Fruit fly (Drosophila melanogaster): ENCODE results near the gene CG14369.

The CG14369 gene

dm6 chr3R:13553875-13554399 lies 38.5 kb downstream of the CG14369 start:
- 0 out of 3 replicates have a peak, but pooled peaks have one; percentile 10 for TF ChIP-seq CG6791 (GFP tag; IDR thresholded peaks at IDR 0.05; ENCODE audit: partially characterized antibody)
- TF ChIP-seq Dll (GFP tag; IDR thresholded peaks at IDR 0.05; ENCODE audit: partially characterized antibody), result 0 out of 4 replicates have a peak, but pooled peaks have one; percentile 42
- no peak for TF ChIP-seq CG4360 (GFP tag; IDR thresholded peaks at IDR 0.05)
- TF ChIP-seq twi (tag; optimal IDR thresholded peaks at IDR 0.05), result peak; percentile 37
- TF ChIP-seq CG2678 (tag; optimal IDR thresholded peaks at IDR 0.05), result no peak
- TF ChIP-seq crol (GFP tag; IDR thresholded peaks at IDR 0.05), result peak; percentile 49
- TF ChIP-seq unc-4 (GFP tag; IDR thresholded peaks at IDR 0.05; ENCODE audit: partially characterized antibody), result no peak
- peak; percentile 85 for TF ChIP-seq CG3163 (GFP tag; optimal IDR thresholded peaks at IDR 0.05)
- peak in 1 of 2 experiments; percentile 78 for TF ChIP-seq Hr78 (GFP tag; optimal IDR thresholded peaks at IDR 0.05)
- peak; percentile 36 for TF ChIP-seq sens (GFP tag)
- TF ChIP-seq CG16863 (GFP tag; optimal IDR thresholded peaks at IDR 0.05), result no peak
- no peak for TF ChIP-seq knrl (GFP tag; IDR thresholded peaks at IDR 0.05; ENCODE audit: partially characterized antibody)
- TF ChIP-seq Stat92E (GFP tag; optimal IDR thresholded peaks at IDR 0.05), result no peak
- peak; percentile 100 for TF ChIP-seq CG10431 (GFP tag; optimal IDR thresholded peaks at IDR 0.05)
- TF ChIP-seq CG3847 (GFP tag; IDR thresholded peaks at IDR 0.05), result no peak
- TF ChIP-seq E2f1 (GFP tag; IDR thresholded peaks at IDR 0.05), result peak; percentile 29; the same call in 1 of the 2 replicates
- TF ChIP-seq ci (GFP tag; IDR thresholded peaks at IDR 0.05), result no peak
- TF ChIP-seq scrt (GFP tag; optimal IDR thresholded peaks at IDR 0.05), result no peak
- TF ChIP-seq CG6765 (GFP tag; optimal IDR thresholded peaks at IDR 0.05), result no peak
- no peak for TF ChIP-seq fru (optimal IDR thresholded peaks at IDR 0.05)
- TF ChIP-seq Trl (optimal IDR thresholded peaks at IDR 0.05), result peak in 1 of 2 experiments; percentile 52
- no peak for TF ChIP-seq Trl (GFP tag; optimal IDR thresholded peaks at IDR 0.05)
- TF ChIP-seq CTCF (GFP tag; optimal IDR thresholded peaks at IDR 0.05), result peak; percentile 23
- peak; percentile 24; the same call in 1 of the 2 replicates for TF ChIP-seq vvl (GFP tag; IDR thresholded peaks at IDR 0.05)
- TF ChIP-seq E2f2 (GFP tag; IDR thresholded peaks at IDR 0.05), result 0 out of 2 replicates have a peak, but pooled peaks have one; percentile 13
- no peak for TF ChIP-seq ara (GFP tag; IDR thresholded peaks at IDR 0.05)
- TF ChIP-seq Myb (GFP tag; optimal IDR thresholded peaks at IDR 0.05), result no peak

dm6 chr3R:13553152-13553874 lies 39.1 kb downstream of the CG14369 start:
- TF ChIP-seq CG12219 (GFP tag; optimal IDR thresholded peaks at IDR 0.05) (no peak), CG12071 (GFP tag; optimal IDR thresholded peaks at IDR 0.05) (no peak), tna (GFP tag; IDR thresholded peaks at IDR 0.05; ENCODE audit: partially characterized antibody) (no peak), CG2875 (GFP tag; optimal IDR thresholded peaks at IDR 0.05) (no peak), Kr (GFP tag; optimal IDR thresholded peaks at IDR 0.05) (no peak), CG8924 (tag; optimal IDR thresholded peaks at IDR 0.05) (no peak), Hmx (GFP tag; optimal IDR thresholded peaks at IDR 0.05) (no peak), slou (GFP tag; optimal IDR thresholded peaks at IDR 0.05) (no peak), CG11085 (GFP tag; IDR thresholded peaks at IDR 0.05) (no peak), mam (GFP tag; optimal IDR thresholded peaks at IDR 0.05) (no peak), chm (GFP tag; IDR thresholded peaks at IDR 0.05) (no peak), slp2 (GFP tag; optimal IDR thresholded peaks at IDR 0.05) (no peak), nmo (GFP tag; optimal IDR thresholded peaks at IDR 0.05) (peak; percentile 42), Chrac-16 (GFP tag; optimal IDR thresholded peaks at IDR 0.05) (no peak), CG10979 (tag; optimal IDR thresholded peaks at IDR 0.05) (peak; percentile 42), CG10209 (GFP tag; optimal IDR thresholded peaks at IDR 0.05) (no peak), CG31441 (GFP tag; IDR thresholded peaks at IDR 0.05) (peak; percentile 59), disco-r (GFP tag; optimal IDR thresholded peaks at IDR 0.05) (no peak), CG10147 (GFP tag; optimal IDR thresholded peaks at IDR 0.05) (no peak), ems (GFP tag; optimal IDR thresholded peaks at IDR 0.05) (no peak), CG13296 (GFP tag; optimal IDR thresholded peaks at IDR 0.05) (no peak), bab2 (GFP tag; optimal IDR thresholded peaks at IDR 0.05) (no peak), CG1233 (GFP tag; optimal IDR thresholded peaks at IDR 0.05) (no peak), CG12155 (GFP tag; optimal IDR thresholded peaks at IDR 0.05) (no peak)

All from whole organism, embryonic.